Fruit fly (Drosophila melanogaster) whole organism, embryonic: Measurements from ENCODE around the gene Mf.
A peak's percentile ranks its signal among the peaks of the same experiment; 100 is the strongest.

Experiments
- CG12236 ChIP-seq: fragments of 200-800 bp; sonication (Bioruptor generic); optimal IDR thresholded peaks from 2 replicates; lab custom pipeline; 2016; ENCODE audit warnings: missing biosample characterization, missing genetic modification characterization
- CG1233 ChIP-seq: fragments of 200-800 bp; sonication (Bioruptor generic); optimal IDR thresholded peaks from 4 replicates; lab custom pipeline; 2018; ENCODE audit warnings: missing biosample characterization, mild to moderate bottlenecking, missing genetic modification characterization
- CG1529 ChIP-seq: fragments of 200-800 bp; sonication (Bioruptor generic); optimal IDR thresholded peaks from 3 replicates; lab custom pipeline; 2018; ENCODE audit warnings: missing biosample characterization, missing genetic modification characterization
- CG15479 ChIP-seq: fragments of 200-800 bp; sonication (Bioruptor generic); optimal IDR thresholded peaks from 3 replicates; lab custom pipeline; 2019; ENCODE audit warnings: missing biosample characterization, mild to moderate bottlenecking, missing genetic modification characterization, moderate library complexity
- CG1603 ChIP-seq: fragments of 200-800 bp; sonication (Bioruptor generic); optimal IDR thresholded peaks from 2 replicates; lab custom pipeline; 2019; ENCODE audit warnings: missing biosample characterization, mild to moderate bottlenecking, missing genetic modification characterization, moderate library complexity
- CG18619 ChIP-seq: fragments of 200-800 bp; sonication (Bioruptor generic); optimal IDR thresholded peaks from 3 replicates; lab custom pipeline; 2017; ENCODE audit warnings: missing biosample characterization, mild to moderate bottlenecking, missing genetic modification characterization
- CG31441 ChIP-seq: fragments of 200-800 bp; sonication (Bioruptor generic); IDR thresholded peaks from 2 replicates; pipeline ENCODE4 v1.3.6; 2022; ENCODE audit warnings: missing biosample characterization, missing genetic modification characterization
- CG6683 ChIP-seq: fragments of 200-800 bp; sonication (Bioruptor generic); optimal IDR thresholded peaks from 2 replicates; lab custom pipeline; 2017; ENCODE audit warnings: missing biosample characterization, mild to moderate bottlenecking, missing genetic modification characterization, missing genetic modification reagents
- CG6689 ChIP-seq: fragments of 200-800 bp; sonication (Bioruptor generic); IDR thresholded peaks from 2 replicates; pipeline ENCODE4 v1.3.6; 2022; ENCODE audit warnings: missing biosample characterization, missing genetic modification characterization
- CG7556 ChIP-seq: fragments of 200-800 bp; sonication (Bioruptor generic); optimal IDR thresholded peaks from 2 replicates; lab custom pipeline; 2017; ENCODE audit warnings: missing biosample characterization, mild to moderate bottlenecking, missing genetic modification characterization
- CG9215 ChIP-seq: fragments of 200-800 bp; sonication (Bioruptor generic); IDR thresholded peaks from 2 replicates; pipeline ENCODE4 v1.3.6; 2022; ENCODE audit warnings: missing biosample characterization, missing genetic modification characterization
- CG9727 ChIP-seq: fragments of 200-800 bp; sonication (Bioruptor generic); optimal IDR thresholded peaks from 3 replicates; lab custom pipeline; 2017; ENCODE audit warnings: missing biosample characterization, mild to moderate bottlenecking, missing genetic modification characterization
- CG9797 ChIP-seq: fragments of 200-800 bp; sonication (Bioruptor generic); optimal IDR thresholded peaks from 3 replicates; lab custom pipeline; 2018; ENCODE audit warnings: missing biosample characterization, mild to moderate bottlenecking, missing genetic modification characterization
- Chrac-16 ChIP-seq: fragments of 200-800 bp; sonication (Bioruptor generic); optimal IDR thresholded peaks from 3 replicates; lab custom pipeline; 2016; ENCODE audit warnings: missing biosample characterization, missing genetic modification characterization
- CoRest ChIP-seq: fragments of 200-800 bp; sonication (Bioruptor generic); optimal IDR thresholded peaks from 3 replicates; lab custom pipeline; 2018; ENCODE audit warnings: missing biosample characterization, mild to moderate bottlenecking, missing genetic modification characterization, moderate library complexity
- HLH4C ChIP-seq: fragments of 200-800 bp; sonication (Bioruptor generic); IDR thresholded peaks from 3 replicates; pipeline ENCODE4 v1.3.6; 2022; ENCODE audit warnings: missing biosample characterization, missing genetic modification characterization; ENCODE audit not compliant: partially characterized antibody
- HLH54F ChIP-seq: fragments of 200-800 bp; sonication (Bioruptor generic); optimal IDR thresholded peaks from 3 replicates; lab custom pipeline; 2016; ENCODE audit warnings: missing biosample characterization, missing genetic modification characterization
- Hr3 ChIP-seq: fragments of 200-800 bp; sonication (Bioruptor generic); optimal IDR thresholded peaks from 3 replicates; lab custom pipeline; 2016; ENCODE audit warnings: missing biosample characterization, missing genetic modification characterization
- Jarid2 ChIP-seq: fragments of 200-800 bp; sonication (Bioruptor generic); optimal IDR thresholded peaks from 3 replicates; lab custom pipeline; 2017; ENCODE audit warnings: mild to moderate bottlenecking, missing biosample characterization, missing genetic modification reagents, missing genetic modification characterization
- Kr ChIP-seq: fragments of 200-800 bp; sonication (Bioruptor generic); optimal IDR thresholded peaks from 2 replicates; lab custom pipeline; 2017; ENCODE audit warnings: missing biosample characterization, mild to moderate bottlenecking, missing genetic modification characterization
- NFAT ChIP-seq: fragments of 200-800 bp; sonication (Bioruptor generic); IDR thresholded peaks from 2 replicates; pipeline ENCODE4 v1.3.6; 2022; ENCODE audit warnings: missing biosample characterization, missing genetic modification characterization
- Opbp ChIP-seq: fragments of 200-800 bp; sonication (Bioruptor generic); IDR thresholded peaks from 3 replicates; pipeline ENCODE4 v1.3.6; 2022; ENCODE audit warnings: missing biosample characterization, missing genetic modification characterization; ENCODE audit not compliant: partially characterized antibody
- PHDP ChIP-seq: fragments of 200-800 bp; sonication (Bioruptor generic); optimal IDR thresholded peaks from 3 replicates; lab custom pipeline; 2018; ENCODE audit warnings: missing biosample characterization, mild to moderate bottlenecking, missing genetic modification characterization, moderate library complexity
- Ravus ChIP-seq: fragments of 200-800 bp; sonication (Bioruptor generic); IDR thresholded peaks from 2 replicates; pipeline ENCODE4 v1.3.6; 2022; ENCODE audit warnings: missing biosample characterization, missing genetic modification characterization
- Sin3A ChIP-seq: fragments of >200 bp; optimal IDR thresholded peaks from 2 replicates; lab custom pipeline; 2018
- Sry-β ChIP-seq: fragments of 200-800 bp; sonication (Bioruptor generic); optimal IDR thresholded peaks from 2 replicates; lab custom pipeline; 2018; ENCODE audit warnings: missing biosample characterization, mild to moderate bottlenecking, missing genetic modification characterization, moderate library complexity
- Taf1 ChIP-seq: fragments of 200-800 bp; sonication (Bioruptor generic); IDR thresholded peaks from 2 replicates; pipeline ENCODE4 v1.3.6; 2022; ENCODE audit warnings: missing biosample characterization, missing genetic modification characterization
- Usf ChIP-seq: fragments of 200-800 bp; sonication (Bioruptor generic); optimal IDR thresholded peaks from 2 replicates; lab custom pipeline; 2017; ENCODE audit warnings: missing genotype, missing biosample characterization, missing genetic modification characterization
- ap ChIP-seq: fragments of 200-800 bp; sonication (Bioruptor generic); IDR thresholded peaks from 2 replicates; pipeline ENCODE4 v1.3.6; 2022; ENCODE audit warnings: missing biosample characterization, missing genetic modification characterization
- ash1 ChIP-seq: fragments of 200-800 bp; sonication (Bioruptor generic); optimal IDR thresholded peaks from 2 replicates; lab custom pipeline; 2018; ENCODE audit warnings: missing biosample characterization, mild to moderate bottlenecking, missing genetic modification characterization
- chif ChIP-seq, 2 experiments: fragments of 200-800 bp; sonication (Bioruptor generic); optimal IDR thresholded peaks; 3 replicates each; lab custom pipeline; 2016; ENCODE audit warnings: missing biosample characterization in 2 of 2, missing genetic modification characterization in 2 of 2
- corto ChIP-seq: fragments of 200-800 bp; sonication (Bioruptor generic); optimal IDR thresholded peaks from 2 replicates; lab custom pipeline; 2016; ENCODE audit warnings: missing biosample characterization, mild to moderate bottlenecking, missing genetic modification characterization, moderate library complexity
- cwo ChIP-seq: fragments of 200-800 bp; sonication (Bioruptor generic); optimal IDR thresholded peaks from 3 replicates; lab custom pipeline; 2017; ENCODE audit warnings: missing biosample characterization, missing genetic modification characterization, mild to moderate bottlenecking, moderate library complexity, missing genetic modification reagents
- dpn ChIP-seq, 2 experiments: fragments of 200-800 bp; sonication (Bioruptor generic); optimal IDR thresholded peaks; 3 replicates each; lab custom pipeline; 2016; ENCODE audit warnings: missing biosample characterization in 2 of 2, missing genetic modification characterization in 2 of 2
- ewg ChIP-seq: fragments of 200-800 bp; sonication (Bioruptor generic); optimal IDR thresholded peaks from 3 replicates; lab custom pipeline; 2017; ENCODE audit warnings: mild to moderate bottlenecking, missing biosample characterization, missing genetic modification reagents, missing genetic modification characterization
- eyg ChIP-seq: fragments of 200-800 bp; sonication (Bioruptor generic); optimal IDR thresholded peaks from 3 replicates; lab custom pipeline; 2016; ENCODE audit warnings: missing biosample characterization, missing genetic modification characterization
- grau ChIP-seq: fragments of 200-800 bp; optimal IDR thresholded peaks from 3 replicates; lab custom pipeline; 2019; ENCODE audit warnings: missing biosample characterization, mild to moderate bottlenecking, missing genetic modification characterization, moderate library complexity
- gsb-n ChIP-seq: fragments of 200-800 bp; sonication (Bioruptor generic); optimal IDR thresholded peaks from 3 replicates; lab custom pipeline; 2018; ENCODE audit warnings: missing biosample characterization, mild to moderate bottlenecking, missing genetic modification characterization
- hkb ChIP-seq, 2 experiments: fragments of 200-800 bp in 1 of 2; fragments of >200 bp in 1 of 2; sonication (Bioruptor generic) in 1 of 2; IDR thresholded peaks in 1 of 2; optimal IDR thresholded peaks in 1 of 2; 2 replicates each; pipeline versions ENCODE4 v1.3.6 to Lab custom; 2017 to 2022; ENCODE audit warnings: missing biosample characterization in 1 of 2, missing genetic modification characterization in 1 of 2
- klu ChIP-seq: fragments of 200-800 bp; sonication (Bioruptor generic); IDR thresholded peaks from 2 replicates; pipeline ENCODE4 v1.3.6; 2022; ENCODE audit warnings: missing biosample characterization, missing genetic modification characterization
- lov ChIP-seq, 2 experiments: fragments of 200-800 bp in 1 of 2; fragments of >200 bp in 1 of 2; sonication (Bioruptor generic) in 1 of 2; IDR thresholded peaks in 1 of 2; optimal IDR thresholded peaks in 1 of 2; 2 replicates in 1 of 2; 3 replicates in 1 of 2; pipeline versions ENCODE4 v1.3.6 to Lab custom; 2017 to 2022; ENCODE audit warnings: missing biosample characterization in 1 of 2, missing genetic modification characterization in 1 of 2
- otp ChIP-seq: fragments of 200-800 bp; sonication (Bioruptor generic); IDR thresholded peaks from 3 replicates; pipeline ENCODE4, ENCODE4 v1.3.6; 2022; ENCODE audit warnings: missing biosample characterization, missing genetic modification characterization
- ranshi ChIP-seq: fragments of 200-800 bp; sonication (Bioruptor generic); IDR thresholded peaks from 2 replicates; pipeline ENCODE4 v1.3.6; 2022; ENCODE audit warnings: missing biosample characterization, missing genetic modification characterization
- sima ChIP-seq: fragments of 200-800 bp; sonication (Bioruptor generic); optimal IDR thresholded peaks from 2 replicates; lab custom pipeline; 2016; ENCODE audit warnings: missing biosample characterization, missing genetic modification characterization
- slou ChIP-seq: fragments of 200-800 bp; sonication (Bioruptor generic); optimal IDR thresholded peaks from 3 replicates; lab custom pipeline; 2016; ENCODE audit warnings: missing biosample characterization, missing genetic modification characterization
- so ChIP-seq: fragments of 200-800 bp; sonication (Bioruptor generic); IDR thresholded peaks from 3 replicates; pipeline ENCODE4 v1.3.6; 2022; ENCODE audit warnings: missing biosample characterization, missing genetic modification characterization
- vfl ChIP-seq: fragments of 200-800 bp; sonication (Bioruptor generic); optimal IDR thresholded peaks from 2 replicates; lab custom pipeline; 2016; ENCODE audit warnings: missing biosample characterization, missing genetic modification characterization
- zfh2 ChIP-seq: fragments of 200-800 bp; sonication (Bioruptor generic); optimal IDR thresholded peaks from 2 replicates; lab custom pipeline; 2016; ENCODE audit warnings: missing biosample characterization, missing genetic modification characterization

Gene Mf

DNA sequence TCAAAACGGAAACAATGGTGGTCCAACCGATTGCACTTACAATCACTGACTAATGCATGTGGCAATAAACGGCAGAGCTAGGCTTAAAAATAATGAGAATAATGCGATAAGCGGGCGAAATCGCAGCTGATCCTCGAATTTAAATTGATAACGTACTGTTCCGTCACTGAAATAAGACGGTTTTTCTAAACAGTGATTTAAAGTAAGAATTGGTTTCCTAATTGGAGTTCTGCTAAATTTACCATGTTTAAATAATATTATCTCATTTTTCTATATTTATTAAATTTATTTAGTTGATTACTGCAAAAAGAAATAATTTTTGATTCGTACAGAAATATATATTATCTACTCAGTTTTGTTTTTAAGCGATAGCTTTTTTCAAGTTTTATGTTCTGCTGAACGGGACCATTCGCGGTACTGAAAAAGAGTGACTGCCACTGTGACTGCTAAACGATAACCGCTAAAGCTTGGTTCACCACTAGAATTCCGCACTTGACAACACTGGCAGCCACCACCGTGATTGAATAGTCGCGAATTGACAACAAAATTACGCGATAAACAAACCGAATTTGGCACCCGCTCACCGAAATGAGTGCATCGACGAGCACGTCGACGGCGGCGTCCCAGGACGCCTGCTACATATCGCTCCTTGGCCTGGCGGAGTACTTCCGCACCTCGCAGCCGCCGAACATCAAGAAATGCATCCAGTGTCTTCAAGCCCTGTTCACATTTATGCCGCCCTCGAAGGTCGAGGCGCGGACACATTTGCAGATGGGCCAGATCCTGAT is 27.6 kb upstream of the Mf start, which contains the start of the genes Spn88Eb and Mau2 (continued):
- TF ChIP-seq otp (GFP tag; lab: Robert Waterston, UW) (peak; percentile 55; the same call in 1 of the 3 replicates), CG6689 (GFP tag; lab: Robert Waterston, UW) (0 out of 2 replicates have a peak, but pooled peaks have one; percentile 34), CG31441 (GFP tag; lab: Robert Waterston, UW) (peak; percentile 100), ash1 (no peak), CG1233 (GFP tag; lab: Kevin White, UChicago) (peak; percentile 43), HLH4C (GFP tag; lab: Robert Waterston, UW) (peak; percentile 64), so (GFP tag; lab: Robert Waterston, UW) (peak; percentile 52; the same call in 1 of the 3 replicates), Hr3 (GFP tag; lab: Kevin White, UChicago) (peak; percentile 60), Usf (GFP tag; lab: Kevin White, UChicago) (no peak), eyg (GFP tag; lab: Kevin White, UChicago) (peak; percentile 37), cwo (GFP tag; lab: Kevin White, UChicago) (no peak), klu (GFP tag; lab: Robert Waterston, UW) (peak; percentile 69), CG1603 (peak; percentile 71), NFAT (GFP tag; lab: Robert Waterston, UW) (peak; percentile 90), ap (GFP tag; lab: Robert Waterston, UW) (no peak), ranshi (GFP tag; lab: Robert Waterston, UW) (peak; percentile 66), Sry-β (peak; percentile 85), CG6683 (GFP tag; lab: Kevin White, UChicago) (peak; percentile 23), CG12236 (GFP tag; lab: Kevin White, UChicago) (no peak), CG9727 (peak; percentile 48), CG15479 (GFP tag; lab: Kevin White, UChicago) (no peak), lov (optimal IDR thresholded peaks at IDR 0.05; lab: Kevin White, UChicago) (no peak), lov (GFP tag; IDR thresholded peaks at IDR 0.05; lab: Robert Waterston, UW) (0 out of 3 replicates have a peak, but pooled peaks have one; percentile 18), CG9797 (GFP tag; lab: Kevin White, UChicago) (no peak), corto (GFP tag; lab: Kevin White, UChicago) (no peak), sima (no peak), Jarid2 (GFP tag; lab: Kevin White, UChicago) (no peak), vfl (GFP tag; lab: Kevin White, UChicago) (peak; percentile 45), dpn (GFP tag; optimal IDR thresholded peaks at IDR 0.05; lab: Kevin White, UChicago) (peak; percentile 70 to 76), slou (no peak), Chrac-16 (GFP tag; lab: Kevin White, UChicago) (peak; percentile 65), zfh2 (GFP tag; lab: Kevin White, UChicago) (peak; percentile 77), gsb-n (tag; lab: Kevin White, UChicago) (no peak), Ravus (GFP tag; lab: Robert Waterston, UW) (peak; percentile 32), grau (tag; lab: Kevin White, UChicago) (peak; percentile 66), CoRest (tag; lab: Kevin White, UChicago) (peak; percentile 68), CG1529 (GFP tag; lab: Kevin White, UChicago) (no peak), CG18619 (GFP tag; lab: Kevin White, UChicago) (peak; percentile 45), PHDP (peak; percentile 33), CG7556 (GFP tag; lab: Kevin White, UChicago) (peak; percentile 59), Taf1 (GFP tag; lab: Robert Waterston, UW) (no peak; the same call in 1 of the 2 replicates), chif (GFP tag; optimal IDR thresholded peaks at IDR 0.05; lab: Kevin White, UChicago) (peak; percentile 39 to 55), HLH54F (GFP tag; lab: Kevin White, UChicago) (peak; percentile 64), Opbp (peak; percentile 84), hkb (optimal IDR thresholded peaks at IDR 0.05; lab: Kevin White, UChicago) (no peak), hkb (GFP tag; IDR thresholded peaks at IDR 0.05; lab: Robert Waterston, UW) (peak; percentile 19; the same call in 1 of the 2 replicates), ewg (GFP tag; lab: Kevin White, UChicago) (peak; percentile 41), CG9215 (GFP tag; lab: Robert Waterston, UW) (peak; percentile 76), Kr (GFP tag; lab: Kevin White, UChicago) (no peak), Sin3A (peak; percentile 61)
